Fruit fly (Drosophila melanogaster) whole organism, wandering third instar larva: ENCODE measurements around the gene CG42329.

Experiments
- N ChIP-seq: fragments of >200 bp; optimal IDR thresholded peaks from 2 replicates; lab custom pipeline; 2018; ENCODE audit warnings: missing biosample characterization, missing external identifiers, missing genetic modification characterization
- Rel ChIP-seq, 2 experiments: fragments of 200-800 bp; sonication (Bioruptor generic) in 1 of 2; optimal IDR thresholded peaks; 2 replicates in 1 of 2; 3 replicates in 1 of 2; lab custom pipeline; 2016 to 2019; ENCODE audit warnings: mild to moderate bottlenecking in 2 of 2, missing biosample characterization in 2 of 2, missing genetic modification characterization in 2 of 2, moderate library complexity in 1 of 2
- Sp1 ChIP-seq: fragments of 200-800 bp; sonication (Bioruptor generic); optimal IDR thresholded peaks from 3 replicates; lab custom pipeline; 2019; ENCODE audit warnings: missing biosample characterization, mild to moderate bottlenecking, missing genetic modification characterization, moderate library complexity
- Vsx2 ChIP-seq: fragments of 200-300, 225-300 bp; sonication (Bioruptor generic); optimal IDR thresholded peaks from 2 replicates; lab custom pipeline; 2018; ENCODE audit warnings: missing biosample characterization, missing genetic modification characterization; ENCODE audit not compliant: partially characterized antibody
- dsf ChIP-seq: sonication (Bioruptor generic); optimal IDR thresholded peaks from 2 replicates; lab custom pipeline; 2016; ENCODE audit warnings: missing biosample characterization, missing genetic modification characterization, borderline replicate concordance
- lola ChIP-seq: fragments of >200 bp; optimal IDR thresholded peaks from 2 replicates; lab custom pipeline; 2017; ENCODE audit warnings: missing biosample characterization, missing genetic modification characterization
- psq ChIP-seq: fragments of 200-800 bp; sonication (Bioruptor generic); optimal IDR thresholded peaks from 3 replicates; lab custom pipeline; 2017; ENCODE audit warnings: missing biosample characterization, mild to moderate bottlenecking, missing genetic modification characterization, moderate library complexity
- sage ChIP-seq: fragments of 200-800 bp; sonication (Bioruptor generic); optimal IDR thresholded peaks from 2 replicates; lab custom pipeline; 2016; ENCODE audit warnings: missing biosample characterization, mild to moderate bottlenecking, missing genetic modification characterization
- sv ChIP-seq: fragments of 200-800 bp; sonication (Bioruptor generic); optimal IDR thresholded peaks from 3 replicates; lab custom pipeline; 2016; ENCODE audit warnings: missing biosample characterization, missing genetic modification characterization
- tai ChIP-seq: sonication (Bioruptor generic); optimal IDR thresholded peaks from 2 replicates; lab custom pipeline; 2016; ENCODE audit warnings: missing biosample characterization, missing genetic modification characterization

Gene CG42329

dm6 chr2L:1262684-1263083 is 43.6 kb downstream of the CG42329 start:
- TF ChIP-seq lola (GFP tag; lab: Kevin White, UChicago) (no peak), sage (GFP tag; lab: Kevin White, UChicago) (no peak), psq (GFP tag; lab: Kevin White, UChicago) (no peak), N (GFP tag; lab: Kevin White, UChicago) (no peak), Rel (GFP tag; optimal IDR thresholded peaks at IDR 0.05; lab: Kevin White, UChicago) (no peak), Rel (tag; optimal IDR thresholded peaks at IDR 0.05; lab: Kevin White, UChicago) (no peak), Sp1 (GFP tag; lab: Kevin White, UChicago) (no peak), Vsx2 (GFP tag; lab: Kevin White, UChicago) (no peak), dsf (GFP tag; lab: Kevin White, UChicago) (no peak), tai (GFP tag; lab: Kevin White, UChicago) (no peak), sv (GFP tag; lab: Kevin White, UChicago) (no peak)
